Worm (Caenorhabditis elegans) whole organism, mixed stage, embryonic: Measurements from ENCODE around the gene rga-3.

ENCODE experiments used
- M03D4.4 ChIP-seq: sonication (generic microtip); optimal IDR thresholded peaks from 2 replicates; lab custom pipeline; 2017; ENCODE audit warnings: mild to moderate bottlenecking, missing genetic modification characterization, missing compliant biosample characterization
- elt-3 ChIP-seq: fragments of 150-350 bp; optimal IDR thresholded peaks from 2 replicates; lab custom pipeline; 2014; ENCODE audit warnings: missing biosample characterization, missing genetic modification characterization
- lin-32 ChIP-seq: fragments of 200-800 bp; sonication (Bioruptor generic); optimal IDR thresholded peaks from 2 replicates; lab custom pipeline; 2018; ENCODE audit warnings: mild to moderate bottlenecking, missing genetic modification characterization, missing compliant biosample characterization
- lsy-2 ChIP-seq: fragments of 150-350 bp; optimal IDR thresholded peaks from 2 replicates; lab custom pipeline; 2014; ENCODE audit warnings: missing biosample characterization, missing genetic modification characterization
- nhr-12 ChIP-seq: fragments of 150-350 bp; optimal IDR thresholded peaks from 2 replicates; lab custom pipeline; 2014; ENCODE audit warnings: missing biosample characterization, missing genetic modification characterization
- nhr-237 ChIP-seq: fragments of 150-350 bp; optimal IDR thresholded peaks from 2 replicates; lab custom pipeline; 2014; ENCODE audit warnings: missing biosample characterization, missing genetic modification characterization
- snpc-4 ChIP-seq: fragments of 150-350 bp; optimal IDR thresholded peaks from 2 replicates; lab custom pipeline; 2014; ENCODE audit warnings: missing biosample characterization, missing genetic modification characterization
- unc-39 ChIP-seq: fragments of 150-350 bp; optimal IDR thresholded peaks from 2 replicates; lab custom pipeline; 2014; ENCODE audit warnings: missing biosample characterization, missing genetic modification characterization
- ztf-11 ChIP-seq: fragments of 150-350 bp; optimal IDR thresholded peaks from 2 replicates; lab custom pipeline; 2014; ENCODE audit warnings: missing biosample characterization, missing genetic modification characterization

- TF ChIP-seq M03D4.4 (tag; lab: Kevin White, UChicago) (no peak), ztf-11 (tag; lab: Kevin White, UChicago) (no peak), nhr-237 (tag; lab: Kevin White, UChicago) (no peak), snpc-4 (tag; lab: Kevin White, UChicago) (no peak), nhr-12 (no peak), elt-3 (tag; lab: Kevin White, UChicago) (no peak), unc-39 (tag; lab: Kevin White, UChicago) (no peak), lin-32 (GFP tag; lab: Kevin White, UChicago) (no peak), lsy-2 (no peak)
Measured at ce11 chrV:5768292-5768695, 50.6 kb downstream of the rga-3 start.
